Fruit fly (Drosophila melanogaster) whole organism, prepupa: ENCODE results near the gene CG12992.
A peak's percentile ranks its signal among the peaks of the same experiment; 100 is the strongest.

ENCODE experiments used
- Blimp-1 ChIP-seq: fragments of 200-800 bp; sonication (Bioruptor generic); optimal IDR thresholded peaks from 3 replicates; lab custom pipeline; 2017; ENCODE audit warnings: missing biosample characterization, missing genetic modification characterization, mild to moderate bottlenecking, moderate library complexity, missing genetic modification reagents
- CG10669 ChIP-seq: fragments of 200-800 bp; sonication (Bioruptor generic); optimal IDR thresholded peaks from 3 replicates; lab custom pipeline; 2018; ENCODE audit warnings: missing biosample characterization, mild to moderate bottlenecking, missing genetic modification characterization, moderate library complexity
- CG11294 ChIP-seq: fragments of 200-800 bp; sonication (Bioruptor generic); IDR thresholded peaks from 2 replicates; pipeline ENCODE4 v1.3.6; 2022; ENCODE audit warnings: missing biosample characterization, missing genetic modification characterization
- CG11762 ChIP-seq: fragments of 200-800 bp; sonication (Bioruptor generic); optimal IDR thresholded peaks from 3 replicates; lab custom pipeline; 2016; ENCODE audit warnings: missing biosample characterization, missing genetic modification characterization; ENCODE audit not compliant: insufficient read depth
- CG11902 ChIP-seq: fragments of 200-800 bp; sonication (Bioruptor generic); optimal IDR thresholded peaks from 3 replicates; lab custom pipeline; 2016; ENCODE audit warnings: missing biosample characterization, missing genetic modification characterization
- CG15336 ChIP-seq: fragments of 200-800 bp; sonication (Bioruptor generic); IDR thresholded peaks from 2 replicates; pipeline ENCODE4 v1.3.6; 2022; ENCODE audit warnings: missing biosample characterization, missing genetic modification characterization
- CG1621 ChIP-seq: fragments of 200-800 bp; sonication (Bioruptor generic); optimal IDR thresholded peaks from 3 replicates; lab custom pipeline; 2018; ENCODE audit warnings: missing biosample characterization, mild to moderate bottlenecking, missing genetic modification characterization
- CG16779 ChIP-seq: fragments of 200-800 bp; sonication (Bioruptor generic); optimal IDR thresholded peaks from 3 replicates; lab custom pipeline; 2017; ENCODE audit warnings: missing biosample characterization, mild to moderate bottlenecking, missing genetic modification characterization
- CG3032 ChIP-seq: fragments of 200-800 bp; optimal IDR thresholded peaks from 2 replicates; lab custom pipeline; 2019; ENCODE audit warnings: missing biosample characterization, mild to moderate bottlenecking, missing genetic modification characterization, moderate library complexity
- CG31627 ChIP-seq: fragments of 200-800 bp; sonication (Bioruptor generic); optimal IDR thresholded peaks from 3 replicates; lab custom pipeline; 2016; ENCODE audit warnings: missing biosample characterization, missing genetic modification characterization
- CG32006 ChIP-seq: fragments of 200-800 bp; sonication (Bioruptor generic); optimal IDR thresholded peaks from 3 replicates; lab custom pipeline; 2017; ENCODE audit warnings: missing biosample characterization, mild to moderate bottlenecking, missing genetic modification characterization
- CG34406 ChIP-seq: fragments of 200-800 bp; sonication (Bioruptor generic); optimal IDR thresholded peaks from 3 replicates; lab custom pipeline; 2016; ENCODE audit warnings: missing biosample characterization, missing genetic modification characterization
- CG6163 ChIP-seq: fragments of 200-800 bp; sonication (Bioruptor generic); IDR thresholded peaks from 3 replicates; pipeline ENCODE4 v1.3.6; 2022; ENCODE audit warnings: missing biosample characterization, missing genetic modification characterization
- CG6276 ChIP-seq: fragments of 200-800 bp; sonication (Bioruptor generic); optimal IDR thresholded peaks from 2 replicates; lab custom pipeline; 2017; ENCODE audit warnings: missing biosample characterization, mild to moderate bottlenecking, missing genetic modification characterization
- CG6808 ChIP-seq: fragments of 200-800 bp; sonication (Bioruptor generic); optimal IDR thresholded peaks from 3 replicates; lab custom pipeline; 2017; ENCODE audit warnings: missing biosample characterization, missing genetic modification characterization, mild to moderate bottlenecking, moderate library complexity, missing genetic modification reagents
- CG6854 ChIP-seq: fragments of 200-800 bp; sonication (Bioruptor generic); optimal IDR thresholded peaks from 2 replicates; lab custom pipeline; 2017; ENCODE audit warnings: missing biosample characterization, mild to moderate bottlenecking, missing genetic modification characterization
- CG7368 ChIP-seq: fragments of 200-800 bp; sonication (Bioruptor generic); optimal IDR thresholded peaks from 3 replicates; lab custom pipeline; 2016; ENCODE audit warnings: missing biosample characterization, missing genetic modification characterization
- CG8119 ChIP-seq: fragments of 200-800 bp; sonication (Bioruptor generic); IDR thresholded peaks from 3 replicates; pipeline ENCODE4 v1.3.6; 2022; ENCODE audit warnings: missing biosample characterization, missing genetic modification characterization
- CG8319 ChIP-seq: fragments of 200-800 bp; sonication (Bioruptor generic); optimal IDR thresholded peaks from 3 replicates; lab custom pipeline; 2016; ENCODE audit warnings: missing biosample characterization, missing genetic modification characterization
- CG8632 ChIP-seq: fragments of 200-800 bp; sonication (Bioruptor generic); optimal IDR thresholded peaks from 3 replicates; lab custom pipeline; 2016; ENCODE audit warnings: missing biosample characterization, missing genetic modification characterization
- CG9139 ChIP-seq: fragments of 200-800 bp; sonication (Bioruptor generic); optimal IDR thresholded peaks from 3 replicates; lab custom pipeline; 2017; ENCODE audit warnings: missing biosample characterization, mild to moderate bottlenecking, missing genetic modification characterization
- Eip78C ChIP-seq: fragments of 200-800 bp; sonication (Bioruptor generic); peaks from one replicate; lab custom pipeline; 2016; ENCODE audit warnings: missing biosample characterization, missing genetic modification characterization
- Eip93F ChIP-seq: fragments of 200-800 bp; sonication (Bioruptor generic); optimal IDR thresholded peaks from 2 replicates; lab custom pipeline; 2016; ENCODE audit warnings: missing biosample characterization, mild to moderate bottlenecking, missing genetic modification characterization
- Ets21C ChIP-seq: fragments of 200-800 bp; sonication (Bioruptor generic); optimal IDR thresholded peaks from 3 replicates; lab custom pipeline; 2016; ENCODE audit warnings: missing biosample characterization, missing genetic modification characterization
- Ets96B ChIP-seq: fragments of 200-800 bp; optimal IDR thresholded peaks from 2 replicates; lab custom pipeline; 2019; ENCODE audit warnings: missing biosample characterization, mild to moderate bottlenecking, missing genetic modification characterization, moderate library complexity
- Hr38 ChIP-seq: sonication (Bioruptor generic); optimal IDR thresholded peaks from 2 replicates; lab custom pipeline; 2016; ENCODE audit warnings: missing biosample characterization, missing genetic modification characterization
- Hr39 ChIP-seq: fragments of 200-800 bp; sonication (Bioruptor generic); optimal IDR thresholded peaks from 2 replicates; lab custom pipeline; 2016; ENCODE audit warnings: missing biosample characterization, missing genetic modification characterization
- Hr4 ChIP-seq: fragments of 200-800 bp; sonication (Bioruptor generic); optimal IDR thresholded peaks from 3 replicates; lab custom pipeline; 2016; ENCODE audit warnings: missing biosample characterization, missing genetic modification characterization
- Met ChIP-seq: fragments of 200-800 bp; sonication (Bioruptor generic); optimal IDR thresholded peaks from 3 replicates; lab custom pipeline; 2016; ENCODE audit warnings: missing biosample characterization, missing genetic modification characterization
- OdsH ChIP-seq: fragments of 200-800 bp; sonication (Bioruptor generic); optimal IDR thresholded peaks from 3 replicates; lab custom pipeline; 2016; ENCODE audit warnings: missing biosample characterization, missing genetic modification characterization
- Sox14 ChIP-seq: fragments of 200-800 bp; sonication (Bioruptor generic); optimal IDR thresholded peaks from 3 replicates; lab custom pipeline; 2016; ENCODE audit warnings: missing biosample characterization, missing genetic modification characterization
- Sox15 ChIP-seq: fragments of 200-800 bp; sonication (Bioruptor generic); optimal IDR thresholded peaks from 3 replicates; lab custom pipeline; 2016; ENCODE audit warnings: missing biosample characterization, missing genetic modification characterization
- achi ChIP-seq: fragments of 200-800 bp; sonication (Bioruptor generic); optimal IDR thresholded peaks from 3 replicates; lab custom pipeline; 2016; ENCODE audit warnings: missing biosample characterization, missing genetic modification characterization
- acj6 ChIP-seq: fragments of 200-800 bp; sonication (Bioruptor generic); optimal IDR thresholded peaks from 3 replicates; lab custom pipeline; 2016; ENCODE audit warnings: missing biosample characterization, missing genetic modification characterization
- cyc ChIP-seq: fragments of 200-800 bp; sonication (Bioruptor generic); optimal IDR thresholded peaks from 3 replicates; lab custom pipeline; 2016; ENCODE audit warnings: missing biosample characterization, missing genetic modification characterization
- dac ChIP-seq: fragments of 200-800 bp; sonication (Bioruptor generic); optimal IDR thresholded peaks from 2 replicates; lab custom pipeline; 2017; ENCODE audit warnings: missing biosample characterization, mild to moderate bottlenecking, missing genetic modification characterization
- dsx ChIP-seq: fragments of 200-800 bp; optimal IDR thresholded peaks from 3 replicates; lab custom pipeline; 2019; ENCODE audit warnings: missing biosample characterization, mild to moderate bottlenecking, missing genetic modification characterization, moderate library complexity; ENCODE audit not compliant: poor library complexity, severe bottlenecking
- esn ChIP-seq: fragments of 200-800 bp; sonication (Bioruptor generic); optimal IDR thresholded peaks from 2 replicates; lab custom pipeline; 2016; ENCODE audit warnings: missing biosample characterization, mild to moderate bottlenecking, missing genetic modification characterization, moderate library complexity
- fd85E ChIP-seq: fragments of 200-800 bp; sonication (Bioruptor generic); optimal IDR thresholded peaks from 3 replicates; lab custom pipeline; 2016; ENCODE audit warnings: missing biosample characterization, missing genetic modification characterization
- fkh ChIP-seq: fragments of 200-800 bp; sonication (Bioruptor generic); optimal IDR thresholded peaks from 3 replicates; lab custom pipeline; 2017; ENCODE audit warnings: missing biosample characterization, mild to moderate bottlenecking, missing genetic modification characterization, moderate library complexity
- lz ChIP-seq: fragments of 200-800 bp; sonication (Bioruptor generic); optimal IDR thresholded peaks from 3 replicates; lab custom pipeline; 2016; ENCODE audit warnings: missing biosample characterization, missing genetic modification characterization
- net ChIP-seq: fragments of 200-800 bp; sonication (Bioruptor generic); optimal IDR thresholded peaks from 3 replicates; lab custom pipeline; 2016; ENCODE audit warnings: missing biosample characterization, missing genetic modification characterization
- pdm3 ChIP-seq: fragments of 200-800 bp; sonication (Bioruptor generic); optimal IDR thresholded peaks from 3 replicates; lab custom pipeline; 2016; ENCODE audit warnings: missing biosample characterization, missing genetic modification characterization
- spab ChIP-seq: fragments of 200-800 bp; sonication (Bioruptor generic); optimal IDR thresholded peaks from 2 replicates; lab custom pipeline; 2017; ENCODE audit warnings: missing biosample characterization, mild to moderate bottlenecking, missing genetic modification characterization, missing genetic modification reagents
- svp ChIP-seq: fragments of 200-800 bp; sonication (Bioruptor generic); peaks from one replicate; lab custom pipeline; 2016; ENCODE audit warnings: missing biosample characterization, missing genetic modification characterization
- vri ChIP-seq: fragments of 200-800 bp; sonication (Bioruptor generic); optimal IDR thresholded peaks from 3 replicates; lab custom pipeline; 2016; ENCODE audit warnings: missing biosample characterization, mild to moderate bottlenecking, missing genetic modification characterization

CG12992 gene

dm6 chrX:17595822-17596221, 7.2 kb downstream of the CG12992 start (continued):
- TF ChIP-seq Eip93F (peak; percentile 72), CG16779 (tag; lab: Kevin White, UChicago) (no peak), CG32006 (GFP tag; lab: Kevin White, UChicago) (peak; percentile 73), CG8319 (peak; percentile 56), CG6163 (GFP tag; lab: Robert Waterston, UW) (peak; percentile 82), CG3032 (tag; lab: Kevin White, UChicago) (peak; percentile 69), CG8119 (GFP tag; lab: Robert Waterston, UW) (peak; percentile 72; the same call in 2 of the 3 replicates), lz (peak; percentile 83), vri (GFP tag; lab: Kevin White, UChicago) (peak; percentile 75), net (GFP tag; lab: Kevin White, UChicago) (peak; percentile 82), fd85E (no peak), CG6808 (peak; percentile 59), Sox14 (GFP tag; lab: Kevin White, UChicago) (peak; percentile 82), CG6854 (GFP tag; lab: Kevin White, UChicago) (peak; percentile 59), CG31627 (GFP tag; lab: Kevin White, UChicago) (peak; percentile 73), pdm3 (GFP tag; lab: Kevin White, UChicago) (peak; percentile 82), CG8632 (GFP tag; lab: Kevin White, UChicago) (peak; percentile 81), CG11294 (peak; percentile 39; the same call in 1 of the 2 replicates), CG6276 (GFP tag; lab: Kevin White, UChicago) (no peak), CG7368 (GFP tag; lab: Kevin White, UChicago) (peak; percentile 69), Ets96B (peak; percentile 68), Sox15 (peak; percentile 68)
- TF ChIP-seq, all 60 proteins: peak for 55

DNA sequence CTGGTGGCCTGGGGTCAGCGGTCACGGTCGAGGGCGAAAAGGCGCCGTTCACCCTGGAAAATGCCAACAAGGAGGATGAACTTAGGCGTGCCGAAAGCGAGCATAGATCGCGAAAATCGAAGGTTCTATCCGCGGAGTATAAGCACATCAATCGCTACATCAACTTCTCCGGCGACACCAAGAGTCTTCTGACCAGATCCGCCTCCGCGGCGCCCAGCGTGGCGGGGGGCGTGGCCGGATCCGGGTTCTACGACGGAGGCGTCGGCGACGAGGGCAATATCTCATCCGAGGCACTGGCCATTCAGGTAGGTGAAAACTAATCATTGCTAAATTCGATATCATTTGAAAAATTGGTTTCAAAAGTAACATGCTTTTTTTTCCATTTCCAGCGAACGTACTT, 9.0 kb downstream of the CG12992 start:
- TF ChIP-seq CG8319, result no peak
- no peak for TF ChIP-seq lz
- TF ChIP-seq achi (GFP tag; lab: Kevin White, UChicago), result no peak
- no peak for TF ChIP-seq fkh (GFP tag; lab: Kevin White, UChicago)
- TF ChIP-seq spab, result no peak
- no peak for TF ChIP-seq CG3032 (tag; lab: Kevin White, UChicago)
- no peak for TF ChIP-seq net (GFP tag; lab: Kevin White, UChicago)
- no peak for TF ChIP-seq Sox15
- no peak for TF ChIP-seq CG7368 (GFP tag; lab: Kevin White, UChicago)
- no peak for TF ChIP-seq CG11762 (GFP tag; lab: Kevin White, UChicago)
- TF ChIP-seq Blimp-1, result no peak
- no peak for TF ChIP-seq fd85E
- TF ChIP-seq pdm3 (GFP tag; lab: Kevin White, UChicago), result no peak
- no peak for TF ChIP-seq Hr39 (GFP tag; lab: Kevin White, UChicago)
- no peak for TF ChIP-seq Met (GFP tag; lab: Kevin White, UChicago)
- no peak for TF ChIP-seq CG1621 (tag; lab: Kevin White, UChicago)
- no peak for TF ChIP-seq CG16779 (tag; lab: Kevin White, UChicago)

DNA sequence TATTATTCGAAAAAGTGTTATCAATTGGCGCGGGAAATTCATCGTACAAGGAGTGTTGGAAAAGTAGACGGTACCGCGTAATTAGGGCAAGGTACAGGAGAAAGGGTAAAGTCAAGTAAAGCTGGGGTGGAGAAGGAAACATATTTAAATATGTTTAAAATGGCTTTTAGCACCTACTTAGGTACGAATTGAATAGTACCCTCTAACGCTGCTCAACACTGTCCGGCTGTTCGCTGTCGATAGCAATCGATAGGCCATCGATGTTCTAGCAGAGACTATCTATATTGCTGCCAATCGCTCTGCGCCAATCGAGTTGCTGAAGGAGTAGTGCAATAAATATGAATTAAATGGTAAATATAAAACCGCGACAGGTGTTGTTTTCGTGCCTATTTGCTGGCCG, 10.7 kb downstream of the CG12992 start, which contains the start of gene X11L:
Gene X11L (plus strand): TSS at position 279 of the 400 bp plus-strand sequence.
- peak; percentile 36 for TF ChIP-seq CG11902 (GFP tag; lab: Kevin White, UChicago)
- TF ChIP-seq CG10669 (GFP tag; lab: Kevin White, UChicago), result no peak
- TF ChIP-seq CG1621 (tag; lab: Kevin White, UChicago), result peak; percentile 44
- TF ChIP-seq OdsH (GFP tag; lab: Kevin White, UChicago), result no peak
- peak; percentile 82 for TF ChIP-seq esn
- peak; percentile 76 for TF ChIP-seq CG6163 (GFP tag; lab: Robert Waterston, UW)
- peak; percentile 67 for TF ChIP-seq Met (GFP tag; lab: Kevin White, UChicago)
- peak; percentile 51 for TF ChIP-seq CG8319
- TF ChIP-seq CG6808, result no peak
- no peak for TF ChIP-seq Hr38 (GFP tag; lab: Kevin White, UChicago)
- peak; percentile 32 for TF ChIP-seq dsx (GFP tag; lab: Kevin White, UChicago)
- TF ChIP-seq CG31627 (GFP tag; lab: Kevin White, UChicago), result peak; percentile 81
- peak; percentile 68 for TF ChIP-seq Sox14 (GFP tag; lab: Kevin White, UChicago)
- no peak for TF ChIP-seq Eip93F
- TF ChIP-seq Eip78C (GFP tag; lab: Kevin White, UChicago), result peak; percentile 93
- TF ChIP-seq Ets21C (GFP tag; lab: Kevin White, UChicago), result peak; percentile 73
- TF ChIP-seq CG9139 (GFP tag; lab: Kevin White, UChicago), result peak; percentile 40
- TF ChIP-seq Hr39 (GFP tag; lab: Kevin White, UChicago), result peak; percentile 82
- 0 out of 2 replicates have a peak, but pooled peaks have one; percentile 25 for TF ChIP-seq CG15336 (GFP tag; lab: Robert Waterston, UW)
- TF ChIP-seq svp (GFP tag; lab: Kevin White, UChicago), result peak; percentile 73
- TF ChIP-seq dac (GFP tag; lab: Kevin White, UChicago), result peak; percentile 21
- TF ChIP-seq spab, result no peak
- peak; percentile 40 for TF ChIP-seq CG3032 (tag; lab: Kevin White, UChicago)
- TF ChIP-seq vri (GFP tag; lab: Kevin White, UChicago), result peak; percentile 73
- peak; percentile 66 for TF ChIP-seq Hr4 (GFP tag; lab: Kevin White, UChicago)
- TF ChIP-seq CG32006 (GFP tag; lab: Kevin White, UChicago), result no peak
- peak; percentile 64 for TF ChIP-seq acj6
- TF ChIP-seq cyc (GFP tag; lab: Kevin White, UChicago), result peak; percentile 81
- TF ChIP-seq CG34406, result peak; percentile 39
- TF ChIP-seq fd85E, result no peak
